Fruit fly (Drosophila melanogaster): ENCODE measurements around the gene Naa30B.

- TF ChIP-seq CG8478 (optimal IDR thresholded peaks at IDR 0.05) (no peak), CTCF (optimal IDR thresholded peaks at IDR 0.05) (no peak)
These were observed 8.3 kb downstream of the Naa30B start, which contains the start of gene rho for dm6 chr3L:1463547-1463946.

Measured in S2 (cell line).